Worm (Caenorhabditis elegans): Measurements from ENCODE around the gene cpsf-3.

DNA sequence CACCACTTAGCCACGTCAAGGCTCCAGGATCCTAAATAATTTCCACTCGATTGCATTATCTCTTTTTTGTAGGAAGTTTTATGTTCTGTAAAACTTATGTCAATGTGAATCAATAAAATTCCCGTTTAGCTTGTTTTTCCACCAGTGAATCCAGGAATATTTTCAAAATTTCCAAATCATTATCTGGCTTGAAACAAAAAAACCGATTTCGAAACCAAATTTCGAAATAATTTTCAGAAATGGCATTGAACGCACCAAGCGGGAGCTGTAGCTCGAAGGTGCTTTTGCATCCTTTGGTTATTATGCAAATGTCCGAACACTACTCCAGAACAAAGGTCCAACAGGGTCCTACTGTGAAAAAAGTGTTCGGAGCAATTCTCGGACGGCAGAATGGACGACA is 17.9 kb upstream of the cpsf-3 start, which contains the start of gene csn-6:
- TF ChIP-seq mls-2 (tag; optimal IDR thresholded peaks at IDR 0.05) (no peak), ceh-83 (GFP tag; optimal IDR thresholded peaks at IDR 0.05) (no peak), nhr-28 (tag; optimal IDR thresholded peaks at IDR 0.05) (no peak), pha-4 (tag; optimal IDR thresholded peaks at IDR 0.05) (no peak), snpc-4 (tag; optimal IDR thresholded peaks at IDR 0.05) (no peak), cnd-1 (tag; optimal IDR thresholded peaks at IDR 0.05) (no peak), unc-39 (tag; optimal IDR thresholded peaks at IDR 0.05) (no peak), ztf-11 (tag; optimal IDR thresholded peaks at IDR 0.05) (no peak), lin-13 (tag; optimal IDR thresholded peaks at IDR 0.05) (no peak), flh-1 (GFP tag; optimal IDR thresholded peaks at IDR 0.05) (no peak)

All from whole organism, mixed stage, embryonic.